Worm (Caenorhabditis elegans): ENCODE measurements around the gene T03G6.7.

Gene T03G6.7

ce11 chrX:2567761-2568160 is 26.1 kb upstream of the T03G6.7 start:
- TF ChIP-seq elt-3 (tag; optimal IDR thresholded peaks at IDR 0.05) (peak in 2 of 3 experiments; percentile 55 to 59), pqm-1 (tag; optimal IDR thresholded peaks at IDR 0.05) (no peak)

- TF ChIP-seq nhr-76 (tag; optimal IDR thresholded peaks at IDR 0.05) (no peak), skn-1 (tag; optimal IDR thresholded peaks at IDR 0.05) (peak; percentile 57), elt-3 (tag; optimal IDR thresholded peaks at IDR 0.05) (no peak), sea-2 (GFP tag; optimal IDR thresholded peaks at IDR 0.05) (no peak), elt-2 (tag; optimal IDR thresholded peaks at IDR 0.05) (peak; percentile 98), jun-1 (tag; optimal IDR thresholded peaks at IDR 0.05) (peak; percentile 78), pqm-1 (tag; optimal IDR thresholded peaks at IDR 0.05) (peak; percentile 98), ceh-82 (tag; optimal IDR thresholded peaks at IDR 0.05) (no peak), tbx-2 (tag; optimal IDR thresholded peaks at IDR 0.05) (no peak), egl-27 (tag; optimal IDR thresholded peaks at IDR 0.05) (peak; percentile 31), ceh-28 (tag; optimal IDR thresholded peaks at IDR 0.05) (peak; percentile 23), unc-62 (GFP tag; optimal IDR thresholded peaks at IDR 0.05) (no peak), ztf-11 (tag; optimal IDR thresholded peaks at IDR 0.05) (no peak)
These were observed 24.8 kb upstream of the T03G6.7 start for ce11 chrX:2569040-2569439.

ce11 chrX:2572646-2573149 is 21.1 kb upstream of the T03G6.7 start, which contains the start of the genes ccd-5 and F52H2.1:
TSS of gene ccd-5 (minus strand) at chrX:2572653.
TSS of gene F52H2.1 (plus strand) at chrX:2573099.
- no peak for TF ChIP-seq lin-15B (tag; optimal IDR thresholded peaks at IDR 0.05)
- no peak for TF ChIP-seq fkh-2 (tag; optimal IDR thresholded peaks at IDR 0.05)
- no peak for TF ChIP-seq pha-4 (tag; optimal IDR thresholded peaks at IDR 0.05)
- no peak for TF ChIP-seq unc-39 (tag; optimal IDR thresholded peaks at IDR 0.05)
- peak; percentile 66 for TF ChIP-seq hmg-11 (tag; optimal IDR thresholded peaks at IDR 0.05)
- no peak for TF ChIP-seq elt-2 (tag; optimal IDR thresholded peaks at IDR 0.05)
- no peak for TF ChIP-seq egl-27 (tag; optimal IDR thresholded peaks at IDR 0.05)
- TF ChIP-seq nfya-1 (tag; optimal IDR thresholded peaks at IDR 0.05; ENCODE audit: insufficient read depth): peak; percentile 58
- peak; percentile 60 for TF ChIP-seq lin-39 (tag; optimal IDR thresholded peaks at IDR 0.05)

- TF ChIP-seq unc-39 (tag; optimal IDR thresholded peaks at IDR 0.05): no peak
- no peak for TF ChIP-seq nfya-1 (tag; optimal IDR thresholded peaks at IDR 0.05; ENCODE audit: insufficient read depth)
- TF ChIP-seq ZK546.5 (tag; optimal IDR thresholded peaks at IDR 0.05): no peak
- TF ChIP-seq lin-39 (tag; optimal IDR thresholded peaks at IDR 0.05): no peak
- no peak for TF ChIP-seq lsy-12 (tag; optimal IDR thresholded peaks at IDR 0.05)
- no peak for TF ChIP-seq nhr-23 (tag; optimal IDR thresholded peaks at IDR 0.05)
These were observed 16.4 kb upstream of the T03G6.7 start, which contains the start of gene ttr-42 for ce11 chrX:2577442-2577841. TSS of gene ttr-42 (plus strand) at chrX:2577742.

- TF ChIP-seq nhr-67 (tag; optimal IDR thresholded peaks at IDR 0.05) (no peak), pqm-1 (tag; optimal IDR thresholded peaks at IDR 0.05) (peak; percentile 72), nhr-77 (tag; optimal IDR thresholded peaks at IDR 0.05) (no peak), nhr-11 (tag; optimal IDR thresholded peaks at IDR 0.05) (no peak), lin-15B (tag; optimal IDR thresholded peaks at IDR 0.05) (no peak), elt-2 (tag; optimal IDR thresholded peaks at IDR 0.05) (peak; percentile 96), aly-2 (tag; optimal IDR thresholded peaks at IDR 0.05) (no peak), pha-4 (tag; optimal IDR thresholded peaks at IDR 0.05) (peak; percentile 58), jun-1 (tag; optimal IDR thresholded peaks at IDR 0.05) (peak; percentile 74), hmg-11 (tag; optimal IDR thresholded peaks at IDR 0.05) (no peak), zag-1 (tag; optimal IDR thresholded peaks at IDR 0.05) (no peak)
These were observed 13.3 kb upstream of the T03G6.7 start, which contains the start of gene H01M10.1 for ce11 chrX:2580524-2580981. TSS of gene H01M10.1 (minus strand) at chrX:2580574.

ce11 chrX:2581828-2582589 is 11.8 kb upstream of the T03G6.7 start:
- TF ChIP-seq lin-15B (tag; optimal IDR thresholded peaks at IDR 0.05) (no peak), mdl-1 (tag; optimal IDR thresholded peaks at IDR 0.05) (no peak), nhr-25 (tag; optimal IDR thresholded peaks at IDR 0.05) (peak; percentile 41), nhr-76 (tag; optimal IDR thresholded peaks at IDR 0.05) (no peak), nhr-28 (tag; optimal IDR thresholded peaks at IDR 0.05) (no peak), hmg-11 (tag; optimal IDR thresholded peaks at IDR 0.05) (peak; percentile 35)

Data from whole organism, L3 larva.